Fruit fly (Drosophila melanogaster) whole organism, embryonic: ENCODE measurements around the gene NK7.1.

Experiments
- Abd-B ChIP-seq: fragments of 200-800 bp; sonication (Bioruptor generic); optimal IDR thresholded peaks from 2 replicates; lab custom pipeline; 2018; ENCODE audit warnings: missing biosample characterization, mild to moderate bottlenecking, missing genetic modification characterization, moderate library complexity
- Aef1 ChIP-seq: fragments of 200-800 bp; sonication (Bioruptor generic); IDR thresholded peaks from 3 replicates; pipeline ENCODE4 v1.3.6; 2022; ENCODE audit warnings: missing biosample characterization, missing genetic modification characterization
- Asciz ChIP-seq: fragments of 200-800 bp; sonication (Bioruptor generic); optimal IDR thresholded peaks from 2 replicates; lab custom pipeline; 2017; ENCODE audit warnings: missing biosample characterization, mild to moderate bottlenecking, missing genetic modification characterization, missing genetic modification reagents
- Atf-2 ChIP-seq: fragments of 200-800 bp; sonication (Bioruptor generic); optimal IDR thresholded peaks from 2 replicates; lab custom pipeline; 2016; ENCODE audit warnings: missing biosample characterization, missing genetic modification characterization
- Awh ChIP-seq: fragments of 200-800 bp; sonication (Bioruptor generic); IDR thresholded peaks from 2 replicates; pipeline ENCODE4, ENCODE4 v1.3.6; 2022; ENCODE audit warnings: missing biosample characterization, missing genetic modification characterization
- CG11456 ChIP-seq: fragments of 200-800 bp; sonication (Bioruptor generic); IDR thresholded peaks from 3 replicates; pipeline ENCODE4 v1.3.6; 2022; ENCODE audit warnings: missing biosample characterization, missing genetic modification characterization
- CG13296 ChIP-seq: fragments of 200-800 bp; sonication (Bioruptor generic); optimal IDR thresholded peaks from 3 replicates; lab custom pipeline; 2018; ENCODE audit warnings: missing biosample characterization, mild to moderate bottlenecking, missing genetic modification characterization
- CG13624 ChIP-seq: fragments of 200-800 bp; sonication (Bioruptor generic); optimal IDR thresholded peaks from 2 replicates; lab custom pipeline; 2016; ENCODE audit warnings: missing biosample characterization, missing genetic modification characterization
- CG16813 ChIP-seq: fragments of 200-800 bp; sonication (Bioruptor generic); IDR thresholded peaks from 3 replicates; pipeline ENCODE4 v1.3.6; 2022; ENCODE audit warnings: missing biosample characterization, missing genetic modification characterization; ENCODE audit not compliant: partially characterized antibody
- CG17328 ChIP-seq: fragments of 200-800 bp; sonication (Bioruptor generic); IDR thresholded peaks from 2 replicates; pipeline ENCODE4 v1.3.6; 2022; ENCODE audit warnings: missing biosample characterization, missing genetic modification characterization
- CG18262 ChIP-seq: fragments of 200-800 bp; optimal IDR thresholded peaks from 3 replicates; lab custom pipeline; 2019; ENCODE audit warnings: missing biosample characterization, mild to moderate bottlenecking, missing genetic modification characterization, moderate library complexity
- CG2875 ChIP-seq: fragments of 200-800 bp; sonication (Bioruptor generic); optimal IDR thresholded peaks from 2 replicates; lab custom pipeline; 2017; ENCODE audit warnings: missing biosample characterization, mild to moderate bottlenecking, missing genetic modification characterization, missing genetic modification reagents
- CG4820 ChIP-seq: fragments of 200-800 bp; sonication (Bioruptor generic); optimal IDR thresholded peaks from 3 replicates; lab custom pipeline; 2016; ENCODE audit warnings: missing biosample characterization, missing genetic modification characterization
- CG7556 ChIP-seq: fragments of 200-800 bp; sonication (Bioruptor generic); optimal IDR thresholded peaks from 2 replicates; lab custom pipeline; 2017; ENCODE audit warnings: missing biosample characterization, mild to moderate bottlenecking, missing genetic modification characterization
- CG8765 ChIP-seq: fragments of 200-800 bp; sonication (Bioruptor generic); IDR thresholded peaks from 2 replicates; pipeline ENCODE4 v1.3.6; 2022; ENCODE audit warnings: missing biosample characterization, missing genetic modification characterization
- CG8944 ChIP-seq: fragments of 200-800 bp; sonication (Bioruptor generic); optimal IDR thresholded peaks from 3 replicates; lab custom pipeline; 2016; ENCODE audit warnings: missing biosample characterization, missing genetic modification characterization
- Ets97D ChIP-seq: fragments of 200-800 bp; sonication (Bioruptor generic); optimal IDR thresholded peaks from 3 replicates; lab custom pipeline; 2016; ENCODE audit warnings: missing biosample characterization, missing genetic modification characterization
- Fer1 ChIP-seq: fragments of 200-800 bp; sonication (Bioruptor generic); optimal IDR thresholded peaks from 2 replicates; lab custom pipeline; 2017; ENCODE audit warnings: missing biosample characterization, mild to moderate bottlenecking, missing genetic modification characterization
- HHEX ChIP-seq: fragments of 200-800 bp; sonication (Bioruptor generic); optimal IDR thresholded peaks from 3 replicates; lab custom pipeline; 2017; ENCODE audit warnings: missing biosample characterization, mild to moderate bottlenecking, missing genetic modification characterization, missing genetic modification reagents
- Hr3 ChIP-seq: fragments of 200-800 bp; sonication (Bioruptor generic); optimal IDR thresholded peaks from 3 replicates; lab custom pipeline; 2016; ENCODE audit warnings: missing biosample characterization, missing genetic modification characterization
- Meics ChIP-seq: fragments of 200-800 bp; sonication (Bioruptor generic); optimal IDR thresholded peaks from 2 replicates; lab custom pipeline; 2017; ENCODE audit warnings: missing biosample characterization, mild to moderate bottlenecking, missing genetic modification characterization
- Scr ChIP-seq: fragments of 200-800 bp; sonication (Bioruptor generic); IDR thresholded peaks from 2 replicates; pipeline ENCODE4 v1.3.6; 2022; ENCODE audit warnings: missing biosample characterization, missing genetic modification characterization; ENCODE audit not compliant: partially characterized antibody
- Sin3A ChIP-seq: fragments of >200 bp; optimal IDR thresholded peaks from 2 replicates; lab custom pipeline; 2018
- Sry-β ChIP-seq: fragments of 200-800 bp; sonication (Bioruptor generic); optimal IDR thresholded peaks from 2 replicates; lab custom pipeline; 2018; ENCODE audit warnings: missing biosample characterization, mild to moderate bottlenecking, missing genetic modification characterization, moderate library complexity
- Tbp ChIP-seq: fragments of >200 bp; optimal IDR thresholded peaks from 2 replicates; lab custom pipeline; 2018; ENCODE audit warnings: missing biosample characterization, missing genetic modification characterization
- ab ChIP-seq: fragments of 200-800 bp; sonication (Bioruptor generic); optimal IDR thresholded peaks from 2 replicates; lab custom pipeline; 2016; ENCODE audit warnings: missing biosample characterization, missing genetic modification characterization
- ap ChIP-seq: fragments of 200-800 bp; sonication (Bioruptor generic); IDR thresholded peaks from 2 replicates; pipeline ENCODE4 v1.3.6; 2022; ENCODE audit warnings: missing biosample characterization, missing genetic modification characterization
- btn ChIP-seq: fragments of 200-800 bp; sonication (Bioruptor generic); optimal IDR thresholded peaks from 2 replicates; lab custom pipeline; 2016; ENCODE audit warnings: missing biosample characterization, missing genetic modification characterization
- chinmo ChIP-seq: fragments of 200-800 bp; sonication (Bioruptor generic); IDR thresholded peaks from 4 replicates; pipeline ENCODE4 v1.3.6; 2022; ENCODE audit warnings: missing biosample characterization, missing genetic modification characterization; ENCODE audit not compliant: partially characterized antibody
- ci ChIP-seq: fragments of 200-800 bp; sonication (Bioruptor generic); IDR thresholded peaks from 3 replicates; pipeline ENCODE4 v1.3.6; 2022; ENCODE audit warnings: missing biosample characterization, missing genetic modification characterization
- corto ChIP-seq: fragments of 200-800 bp; sonication (Bioruptor generic); optimal IDR thresholded peaks from 2 replicates; lab custom pipeline; 2016; ENCODE audit warnings: missing biosample characterization, mild to moderate bottlenecking, missing genetic modification characterization, moderate library complexity
- dm ChIP-seq: fragments of 200-800 bp; sonication (Bioruptor generic); optimal IDR thresholded peaks from 3 replicates; lab custom pipeline; 2016; ENCODE audit warnings: missing biosample characterization, missing genetic modification characterization
- dmrt99B ChIP-seq: fragments of 200-800 bp; sonication (Bioruptor generic); optimal IDR thresholded peaks from 2 replicates; lab custom pipeline; 2018; ENCODE audit warnings: missing biosample characterization, mild to moderate bottlenecking, missing genetic modification characterization, moderate library complexity
- ftz-f1 ChIP-seq: fragments of 200-800 bp; sonication (Bioruptor generic); optimal IDR thresholded peaks from 2 replicates; lab custom pipeline; 2016; ENCODE audit warnings: missing biosample characterization, missing genetic modification characterization
- h ChIP-seq: fragments of >200 bp; optimal IDR thresholded peaks from 2 replicates; lab custom pipeline; 2017
- jigr1 ChIP-seq: fragments of 200-800 bp; sonication (Bioruptor generic); IDR thresholded peaks from 3 replicates; pipeline ENCODE4 v1.3.6; 2022; ENCODE audit warnings: missing biosample characterization, missing genetic modification characterization
- kah ChIP-seq: fragments of 200-800 bp; sonication (Bioruptor generic); optimal IDR thresholded peaks from 2 replicates; lab custom pipeline; 2018; ENCODE audit warnings: missing biosample characterization, mild to moderate bottlenecking, missing genetic modification characterization
- ken ChIP-seq: fragments of 200-800 bp; sonication (Bioruptor generic); IDR thresholded peaks from 3 replicates; pipeline ENCODE4 v1.3.6; 2022; ENCODE audit warnings: missing biosample characterization, missing genetic modification characterization
- lab ChIP-seq: fragments of 200-800 bp; sonication (Bioruptor generic); optimal IDR thresholded peaks from 3 replicates; lab custom pipeline; 2017; ENCODE audit warnings: missing biosample characterization, missing genetic modification characterization, mild to moderate bottlenecking, moderate library complexity, missing genetic modification reagents
- lmd ChIP-seq: fragments of 200-800 bp; sonication (Bioruptor generic); IDR thresholded peaks from 2 replicates; pipeline ENCODE4 v1.3.6; 2022; ENCODE audit warnings: missing biosample characterization, missing genetic modification characterization
- lov ChIP-seq, 2 experiments: fragments of 200-800 bp in 1 of 2; fragments of >200 bp in 1 of 2; sonication (Bioruptor generic) in 1 of 2; IDR thresholded peaks in 1 of 2; optimal IDR thresholded peaks in 1 of 2; 2 replicates in 1 of 2; 3 replicates in 1 of 2; pipeline versions ENCODE4 v1.3.6 to Lab custom; 2017 to 2022; ENCODE audit warnings: missing biosample characterization in 1 of 2, missing genetic modification characterization in 1 of 2
- p53 ChIP-seq: fragments of 200-800 bp; sonication (Bioruptor generic); optimal IDR thresholded peaks from 2 replicates; lab custom pipeline; 2016; ENCODE audit warnings: missing biosample characterization, missing genetic modification characterization
- pan ChIP-seq, 4 experiments: fragments of >200 bp in 3 of 4; fragments of 200-800 bp in 1 of 4; sonication (Bioruptor generic) in 1 of 4; optimal IDR thresholded peaks in 3 of 4; IDR thresholded peaks in 1 of 4; 2 replicates each; pipeline versions ENCODE4 v1.3.6 to Lab custom; 2017 to 2022; ENCODE audit warnings: missing biosample characterization in 2 of 4, missing genetic modification characterization in 2 of 4, mixed read lengths in 1 of 4
- psq ChIP-seq: fragments of 200-800 bp; sonication (Bioruptor generic); optimal IDR thresholded peaks from 2 replicates; lab custom pipeline; 2017; ENCODE audit warnings: missing biosample characterization, missing genetic modification characterization
- stc ChIP-seq: fragments of 200-800 bp; sonication (Bioruptor generic); IDR thresholded peaks from 2 replicates; pipeline ENCODE4 v1.3.6; 2022; ENCODE audit warnings: missing biosample characterization, missing genetic modification characterization
- tll ChIP-seq, 2 experiments: fragments of 200-800 bp in 1 of 2; fragments of >200 bp in 1 of 2; sonication (Bioruptor generic) in 1 of 2; optimal IDR thresholded peaks; 2 replicates each; lab custom pipeline; 2017 to 2019; ENCODE audit warnings: missing biosample characterization in 2 of 2, missing genetic modification characterization in 2 of 2, mild to moderate bottlenecking in 1 of 2, moderate library complexity in 1 of 2
- trh ChIP-seq: fragments of 200-800 bp; sonication (Bioruptor generic); optimal IDR thresholded peaks from 2 replicates; lab custom pipeline; 2016; ENCODE audit warnings: missing biosample characterization, missing genetic modification characterization
- twi ChIP-seq: fragments of 200-800 bp; optimal IDR thresholded peaks from 2 replicates; lab custom pipeline; 2019; ENCODE audit warnings: missing biosample characterization, mild to moderate bottlenecking, missing genetic modification characterization, moderate library complexity
- tx ChIP-seq: fragments of 200-800 bp; sonication (Bioruptor generic); optimal IDR thresholded peaks from 2 replicates; lab custom pipeline; 2016; ENCODE audit warnings: missing biosample characterization, missing genetic modification characterization

Gene NK7.1

DNA sequence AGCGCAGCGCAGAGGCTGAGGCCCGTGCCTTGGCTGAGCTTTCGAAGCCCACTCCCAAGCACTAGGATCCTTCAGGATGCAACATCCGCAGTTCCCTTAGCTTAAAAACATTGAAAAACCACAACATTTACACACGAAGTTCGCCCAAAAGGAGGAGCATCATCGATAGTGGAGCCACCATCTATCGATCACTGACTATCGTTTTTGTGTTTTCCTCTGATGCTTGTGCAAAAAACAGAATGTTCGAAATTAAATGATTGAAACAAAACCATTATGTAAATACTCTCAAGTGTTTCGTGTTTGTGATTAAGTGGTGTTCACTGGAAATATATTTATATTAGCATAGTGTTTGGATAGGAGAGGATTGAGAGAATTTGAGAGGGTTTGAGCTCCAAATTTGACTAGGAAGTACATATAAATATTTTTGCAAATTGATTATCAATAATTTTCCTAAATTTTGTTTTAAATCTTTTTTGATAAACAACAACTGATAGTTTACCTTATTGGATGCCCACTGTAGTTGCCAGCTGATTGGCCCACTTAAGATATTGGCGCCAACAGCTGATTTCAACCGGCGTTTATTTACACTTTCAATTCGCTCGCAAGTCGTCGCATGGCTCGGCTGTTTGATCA lies 45.2 kb downstream of the NK7.1 start, which contains the start of gene spn-B (continued):
- TF ChIP-seq ftz-f1 (GFP tag; lab: Kevin White, UChicago) (no peak), corto (GFP tag; lab: Kevin White, UChicago) (peak; percentile 11), CG16813 (GFP tag; lab: Robert Waterston, UW) (0 out of 3 replicates have a peak, but pooled peaks have one; percentile 11), lov (optimal IDR thresholded peaks at IDR 0.05; lab: Kevin White, UChicago) (no peak), lov (GFP tag; IDR thresholded peaks at IDR 0.05; lab: Robert Waterston, UW) (0 out of 3 replicates have a peak, but pooled peaks have one; percentile 35), p53 (GFP tag; lab: Kevin White, UChicago) (no peak), CG13296 (GFP tag; lab: Kevin White, UChicago) (peak; percentile 82), CG8944 (no peak), dm (no peak), Atf-2 (peak; percentile 56), stc (GFP tag; lab: Robert Waterston, UW) (peak; percentile 70), ab (GFP tag; lab: Kevin White, UChicago) (no peak), Sin3A (no peak), ap (peak; percentile 20; the same call in 1 of the 2 replicates), CG4820 (GFP tag; lab: Kevin White, UChicago) (peak; percentile 71), CG11456 (GFP tag; lab: Robert Waterston, UW) (peak; percentile 56; the same call in 1 of the 3 replicates), CG17328 (GFP tag; lab: Robert Waterston, UW) (peak; percentile 75), lab (peak; percentile 82), CG8765 (GFP tag; lab: Robert Waterston, UW) (peak; percentile 15; the same call in 1 of the 2 replicates), Sry-β (GFP tag; lab: Kevin White, UChicago) (no peak), Hr3 (GFP tag; lab: Kevin White, UChicago) (peak; percentile 76), Ets97D (GFP tag; lab: Kevin White, UChicago) (no peak), btn (GFP tag; lab: Kevin White, UChicago) (peak; percentile 20), pan (optimal IDR thresholded peaks at IDR 0.05; lab: Kevin White, UChicago) (no peak), pan (GFP tag; optimal IDR thresholded peaks at IDR 0.05 in 1 of 2, IDR thresholded peaks at IDR 0.05 in 1 of 2) (peak in 1 of 2 experiments; percentile 77), CG18262 (tag; lab: Kevin White, UChicago) (peak; percentile 83), CG7556 (peak; percentile 82), Aef1 (GFP tag; lab: Robert Waterston, UW) (peak; percentile 55; the same call in 2 of the 3 replicates), psq (GFP tag; lab: Kevin White, UChicago) (no peak), h (lab: Kevin White, UChicago) (no peak), Scr (GFP tag; lab: Robert Waterston, UW) (peak; percentile 52), chinmo (no peak), Meics (GFP tag; lab: Kevin White, UChicago) (peak; percentile 81), Asciz (peak; percentile 75), lmd (GFP tag; lab: Robert Waterston, UW) (peak; percentile 64; the same call in 1 of the 2 replicates), kah (GFP tag; lab: Kevin White, UChicago) (peak; percentile 32), CG13624 (GFP tag; lab: Kevin White, UChicago) (peak; percentile 78), Abd-B (GFP tag; lab: Kevin White, UChicago) (peak; percentile 40), jigr1 (GFP tag; lab: Robert Waterston, UW) (no peak), tll (GFP tag; optimal IDR thresholded peaks at IDR 0.05; lab: Kevin White, UChicago) (no peak), Fer1 (peak; percentile 84), Awh (GFP tag; lab: Robert Waterston, UW) (no peak), twi (tag; lab: Kevin White, UChicago) (peak; percentile 42), dmrt99B (tag; lab: Kevin White, UChicago) (peak; percentile 83), Tbp (GFP tag; lab: Kevin White, UChicago) (no peak), HHEX (GFP tag; lab: Kevin White, UChicago) (peak; percentile 77), ci (GFP tag; lab: Robert Waterston, UW) (peak; percentile 85), trh (GFP tag; lab: Kevin White, UChicago) (no peak), tx (GFP tag; lab: Kevin White, UChicago) (peak; percentile 0), CG2875 (peak; percentile 77), ken (GFP tag; lab: Robert Waterston, UW) (0 out of 3 replicates have a peak, but pooled peaks have one; percentile 3)
